Worm (Caenorhabditis elegans) whole organism, young adult: ENCODE data around the gene H20J04.6.

ENCODE experiments used
- B0019.2 ChIP-seq: fragments of 200-800 bp; sonication (Bioruptor generic); conservative IDR thresholded peaks from 2 replicates; pipeline ENCODE4 v1.3.6; 2022; ENCODE audit warnings: missing genetic modification reagents, missing genetic modification characterization, missing compliant biosample characterization
- B0035.1 ChIP-seq: sonication (generic microtip); optimal IDR thresholded peaks from 2 replicates; lab custom pipeline; 2016; ENCODE audit warnings: missing genetic modification characterization, mild to moderate bottlenecking, missing compliant biosample characterization, missing genotype, missing genetic modification reagents
- C17E4.6 ChIP-seq: fragments of 200-800 bp; sonication (Bioruptor generic); IDR thresholded peaks from 2 replicates; pipeline ENCODE4 v1.3.6; 2022; ENCODE audit warnings: missing genetic modification reagents, missing genetic modification characterization, missing compliant biosample characterization
- F33H1.4 ChIP-seq: fragments of 200-800 bp; sonication (Bioruptor generic); IDR thresholded peaks from 2 replicates; pipeline ENCODE4 v1.3.6; 2022; ENCODE audit warnings: missing genetic modification reagents, missing genetic modification characterization, missing compliant biosample characterization
- F55B11.4 ChIP-seq: sonication (generic microtip); optimal IDR thresholded peaks from 2 replicates; lab custom pipeline; 2016; ENCODE audit warnings: missing compliant biosample characterization, missing genetic modification characterization, borderline replicate concordance; ENCODE audit not compliant: insufficient read depth
- K11D2.4 ChIP-seq: fragments of 200-800 bp; sonication (Bioruptor generic); IDR thresholded peaks from 2 replicates; pipeline ENCODE4 v1.3.6; 2022; ENCODE audit warnings: missing genetic modification reagents, missing genetic modification characterization, missing compliant biosample characterization
- Y53G8AR.9 ChIP-seq: fragments of 200-800 bp; sonication (Bioruptor generic); conservative IDR thresholded peaks from 2 replicates; pipeline ENCODE4 v1.3.6; 2022; ENCODE audit warnings: missing genetic modification reagents, missing genetic modification characterization, missing compliant biosample characterization
- Y95B8A.8 ChIP-seq: fragments of 200-800 bp; sonication (Bioruptor generic); IDR thresholded peaks from 2 replicates; pipeline ENCODE4 v1.3.6; 2022; ENCODE audit warnings: missing genetic modification reagents, missing genetic modification characterization, missing compliant biosample characterization
- akir-1 ChIP-seq: fragments of 200-800 bp; sonication (Bioruptor generic); optimal IDR thresholded peaks from 2 replicates; lab custom pipeline; 2018; ENCODE audit warnings: mild to moderate bottlenecking, missing genetic modification characterization, moderate library complexity, missing compliant biosample characterization
- bed-1 ChIP-seq: fragments of 200-800 bp; sonication (Bioruptor generic); IDR thresholded peaks from 2 replicates; pipeline ENCODE4 v1.3.6; 2022; ENCODE audit warnings: missing genetic modification reagents, missing genetic modification characterization, missing compliant biosample characterization
- ceh-27 ChIP-seq: fragments of 200-800 bp; sonication (Bioruptor generic); optimal IDR thresholded peaks from 2 replicates; lab custom pipeline; 2018; ENCODE audit warnings: mild to moderate bottlenecking, missing genetic modification characterization, moderate library complexity, missing compliant biosample characterization
- chd-7 ChIP-seq: sonication (generic microtip); optimal IDR thresholded peaks from 2 replicates; lab custom pipeline; 2016; ENCODE audit warnings: mild to moderate bottlenecking, missing genetic modification characterization, moderate library complexity, missing compliant biosample characterization
- dox-1 ChIP-seq: fragments of 200-800 bp; sonication (Bioruptor generic); IDR thresholded peaks from 2 replicates; pipeline ENCODE4 v1.3.6; 2022; ENCODE audit warnings: missing genetic modification reagents, missing genetic modification characterization, missing compliant biosample characterization
- egl-18 ChIP-seq: fragments of 200-800 bp; sonication (Bioruptor generic); IDR thresholded peaks from 2 replicates; pipeline ENCODE4 v1.3.6; 2022; ENCODE audit warnings: missing genetic modification reagents, missing genetic modification characterization, missing compliant biosample characterization
- fkh-3 ChIP-seq: sonication (generic microtip); optimal IDR thresholded peaks from 2 replicates; lab custom pipeline; 2016; ENCODE audit warnings: mild to moderate bottlenecking, missing genetic modification characterization, missing compliant biosample characterization
- hmg-20 ChIP-seq: fragments of 200-800 bp; sonication (Bioruptor generic); IDR thresholded peaks from 2 replicates; pipeline ENCODE4 v1.3.6; 2022; ENCODE audit warnings: missing genetic modification reagents, missing genetic modification characterization, missing compliant biosample characterization
- lag-1 ChIP-seq: fragments of 200-800 bp; sonication (Bioruptor generic); IDR thresholded peaks from 2 replicates; pipeline ENCODE4 v1.3.6; 2022; ENCODE audit warnings: missing genetic modification reagents, missing genetic modification characterization, missing compliant biosample characterization
- let-526 ChIP-seq: fragments of 200-800 bp; sonication (Bioruptor generic); IDR thresholded peaks from 2 replicates; pipeline ENCODE4 v1.3.6; 2022; ENCODE audit warnings: missing genetic modification reagents, missing genetic modification characterization, missing compliant biosample characterization
- lin-35 ChIP-seq, 3 experiments: fragments of 150-350 bp in 2 of 3; sonication (generic microtip) in 1 of 3; optimal IDR thresholded peaks; 2 replicates each; lab custom pipeline; 2014 to 2018; ENCODE audit warnings: missing biosample characterization in 3 of 3, missing genetic modification characterization in 3 of 3, missing genetic modification reagents in 3 of 3
- lin-54 ChIP-seq: fragments of 200-800 bp; sonication (Bioruptor generic); optimal IDR thresholded peaks from 2 replicates; lab custom pipeline; 2018; ENCODE audit warnings: mild to moderate bottlenecking, missing genetic modification characterization, missing compliant biosample characterization
- madf-3 ChIP-seq: fragments of 200-800 bp; sonication (Bioruptor generic); IDR thresholded peaks from 2 replicates; pipeline ENCODE4 v1.3.6; 2022; ENCODE audit warnings: missing genetic modification reagents, missing genetic modification characterization, missing compliant biosample characterization
- mel-28 ChIP-seq: sonication (generic microtip); optimal IDR thresholded peaks from 2 replicates; lab custom pipeline; 2016; ENCODE audit warnings: borderline replicate concordance, mild to moderate bottlenecking, missing genetic modification characterization, missing compliant biosample characterization
- mes-4 ChIP-seq: sonication (generic microtip); optimal IDR thresholded peaks from 2 replicates; lab custom pipeline; 2016; ENCODE audit warnings: missing genotype, missing genetic modification characterization, missing compliant biosample characterization
- mxl-1 ChIP-seq: sonication (generic microtip); optimal IDR thresholded peaks from 2 replicates; lab custom pipeline; 2016; ENCODE audit warnings: missing genetic modification characterization, missing compliant biosample characterization
- nfyb-1 ChIP-seq: fragments of 200-800 bp; sonication (Bioruptor generic); IDR thresholded peaks from 2 replicates; pipeline ENCODE4 v1.3.6; 2022; ENCODE audit warnings: missing genetic modification reagents, missing genetic modification characterization, missing compliant biosample characterization
- nhr-179 ChIP-seq: sonication (generic microtip); optimal IDR thresholded peaks from 2 replicates; lab custom pipeline; 2016; ENCODE audit warnings: mild to moderate bottlenecking, missing genetic modification characterization, missing compliant biosample characterization
- nhr-90 ChIP-seq: sonication (generic microtip); optimal IDR thresholded peaks from 2 replicates; lab custom pipeline; 2016; ENCODE audit warnings: missing genotype, mild to moderate bottlenecking, missing genetic modification characterization, missing compliant biosample characterization
- pha-4 ChIP-seq: fragments of 150-350 bp; sonication (generic microtip); optimal IDR thresholded peaks from 2 replicates; lab custom pipeline; 2014; ENCODE audit warnings: missing biosample characterization, missing genetic modification reagents, missing genetic modification characterization
- rcor-1 ChIP-seq: fragments of 200-800 bp; sonication (Bioruptor generic); IDR thresholded peaks from 2 replicates; pipeline ENCODE4 v1.3.6; 2022; ENCODE audit warnings: missing genetic modification reagents, missing genetic modification characterization, missing compliant biosample characterization
- sdz-38 ChIP-seq: sonication (generic microtip); optimal IDR thresholded peaks from 2 replicates; lab custom pipeline; 2016; ENCODE audit warnings: missing genotype, missing genetic modification characterization, missing compliant biosample characterization
- sea-2 ChIP-seq: fragments of 200-800 bp; sonication (Bioruptor generic); IDR thresholded peaks from 2 replicates; pipeline ENCODE4 v1.3.6; 2022; ENCODE audit warnings: missing genetic modification characterization, missing compliant biosample characterization
- snpc-1.3 ChIP-seq: sonication (generic microtip); optimal IDR thresholded peaks from 2 replicates; lab custom pipeline; 2017; ENCODE audit warnings: missing genetic modification characterization, mild to moderate bottlenecking, missing compliant biosample characterization, antibody characterized with exemption, moderate library complexity, missing genotype, missing genetic modification reagents; ENCODE audit not compliant: insufficient read depth
- tbx-9 ChIP-seq: sonication (generic microtip); optimal IDR thresholded peaks from 2 replicates; lab custom pipeline; 2016; ENCODE audit warnings: borderline replicate concordance, missing genetic modification characterization, inconsistent platforms, missing compliant biosample characterization
- tlf-1 ChIP-seq: fragments of 200-800 bp; sonication (Bioruptor generic); optimal IDR thresholded peaks from 2 replicates; lab custom pipeline; 2018; ENCODE audit warnings: mild to moderate bottlenecking, missing genetic modification characterization, missing compliant biosample characterization
- zfh-2 ChIP-seq: fragments of 200-800 bp; sonication (Bioruptor generic); conservative IDR thresholded peaks from 2 replicates; pipeline ENCODE4 v1.3.6; 2022; ENCODE audit warnings: missing genetic modification reagents, missing genetic modification characterization, missing compliant biosample characterization
- zim-3 ChIP-seq: sonication (generic microtip); optimal IDR thresholded peaks from 2 replicates; lab custom pipeline; 2017; ENCODE audit warnings: mild to moderate bottlenecking, missing genetic modification characterization, moderate library complexity, missing compliant biosample characterization
- ztf-26 ChIP-seq: sonication (generic microtip); optimal IDR thresholded peaks from 2 replicates; lab custom pipeline; 2017; ENCODE audit warnings: missing genetic modification characterization, missing compliant biosample characterization
- ztf-6 ChIP-seq: fragments of 200-800 bp; sonication (Bioruptor generic); IDR thresholded peaks from 2 replicates; pipeline ENCODE4 v1.3.6; 2022; ENCODE audit warnings: missing genetic modification reagents, missing genetic modification characterization, missing compliant biosample characterization

H20J04.6 gene

ce11 chrII:4372406-4372805, 49.4 kb downstream of the H20J04.6 start, which contains the start of gene paic-1 (continued):
- TF ChIP-seq egl-18 (GFP tag; lab: Robert Waterston, UW) (no peak), rcor-1 (GFP tag; lab: Robert Waterston, UW) (no peak), lin-54 (GFP tag; lab: Kevin White, UChicago) (peak; percentile 20), hmg-20 (GFP tag; lab: Robert Waterston, UW) (0 out of 2 replicates have a peak, but pooled peaks have one; percentile 3), C17E4.6 (no peak), chd-7 (tag; lab: Kevin White, UChicago) (no peak), nfyb-1 (GFP tag; lab: Robert Waterston, UW) (no peak), dox-1 (GFP tag; lab: Robert Waterston, UW) (0 out of 2 replicates have a peak, but pooled peaks have one; percentile 23), tbx-9 (tag; lab: Kevin White, UChicago) (no peak), lin-35 (GFP tag; optimal IDR thresholded peaks at IDR 0.05; lab: Kevin White, UChicago) (peak in 1 of 3 experiments; percentile 37), nhr-179 (tag; lab: Kevin White, UChicago) (no peak), B0019.2 (no peak), Y95B8A.8 (GFP tag; lab: Robert Waterston, UW) (0 out of 2 replicates have a peak, but pooled peaks have one; percentile 51), nhr-90 (tag; lab: Kevin White, UChicago) (no peak), pha-4 (no peak), F55B11.4 (tag; lab: Kevin White, UChicago) (no peak), zim-3 (tag; lab: Kevin White, UChicago) (no peak), mel-28 (tag; lab: Kevin White, UChicago) (no peak), lag-1 (GFP tag; lab: Robert Waterston, UW) (no peak), mxl-1 (tag; lab: Kevin White, UChicago) (no peak), ztf-26 (no peak), F33H1.4 (GFP tag; lab: Robert Waterston, UW) (no peak), sdz-38 (tag; lab: Kevin White, UChicago) (no peak), fkh-3 (tag; lab: Kevin White, UChicago) (no peak), B0035.1 (tag; lab: Kevin White, UChicago) (peak; percentile 38), tlf-1 (GFP tag; lab: Kevin White, UChicago) (no peak), K11D2.4 (no peak), akir-1 (GFP tag; lab: Kevin White, UChicago) (no peak), let-526 (GFP tag; lab: Robert Waterston, UW) (no peak)

- no peak for TF ChIP-seq C17E4.6
- TF ChIP-seq ceh-27 (GFP tag; lab: Kevin White, UChicago) = no peak
- no peak for TF ChIP-seq snpc-1.3 (tag; lab: Kevin White, UChicago)
- TF ChIP-seq sea-2 (GFP tag; lab: Robert Waterston, UW) = 0 out of 2 replicates have a peak, but pooled peaks have one; percentile 24
- TF ChIP-seq mes-4 (tag; lab: Kevin White, UChicago) = no peak
- TF ChIP-seq zfh-2 (GFP tag; lab: Robert Waterston, UW) = peak; percentile 81
- TF ChIP-seq zim-3 (tag; lab: Kevin White, UChicago) = no peak
- no peak for TF ChIP-seq rcor-1 (GFP tag; lab: Robert Waterston, UW)
- 0 out of 2 replicates have a peak, but pooled peaks have one; percentile 68 for TF ChIP-seq madf-3
- 0 out of 2 replicates have a peak, but pooled peaks have one; percentile 50 for TF ChIP-seq bed-1 (GFP tag; lab: Robert Waterston, UW)
- TF ChIP-seq ztf-6 (GFP tag; lab: Robert Waterston, UW) = no peak
- no peak for TF ChIP-seq Y53G8AR.9 (GFP tag; lab: Robert Waterston, UW)
Measured at ce11 chrII:4372867-4373397, 49.9 kb downstream of the H20J04.6 start.
